Worm (Caenorhabditis elegans) whole organism, L4 larva: ENCODE data around the gene cut-2.

Experiments
- aly-2 ChIP-seq: sonication (generic microtip); optimal IDR thresholded peaks from 2 replicates; lab custom pipeline; 2018; ENCODE audit warnings: missing biosample characterization, missing genetic modification characterization
- jun-1 ChIP-seq: fragments of 150-350 bp; optimal IDR thresholded peaks from 2 replicates; lab custom pipeline; 2014; ENCODE audit warnings: missing biosample characterization, missing genetic modification reagents, missing genetic modification characterization
- lin-38 ChIP-seq: fragments of 200-800 bp; sonication (Bioruptor generic); IDR thresholded peaks from 2 replicates; pipeline ENCODE4 v1.3.6; 2022; ENCODE audit warnings: missing genetic modification reagents, missing genetic modification characterization, missing compliant biosample characterization
- madf-5 ChIP-seq, 2 experiments: fragments of 200-800 bp; sonication (Bioruptor generic); IDR thresholded peaks; 2 replicates each; pipeline ENCODE4 v1.3.6; 2022; ENCODE audit warnings: missing compliant biosample characterization in 2 of 2, missing genetic modification characterization in 2 of 2
- nhr-41 ChIP-seq: fragments of 200-800 bp; sonication (Bioruptor generic); IDR thresholded peaks from 2 replicates; pipeline ENCODE4 v1.3.6; 2022; ENCODE audit warnings: missing genetic modification reagents, missing genetic modification characterization, missing compliant biosample characterization
- nhr-76 ChIP-seq: fragments of 150-350 bp; optimal IDR thresholded peaks from 2 replicates; lab custom pipeline; 2014; ENCODE audit warnings: missing biosample characterization, missing genetic modification characterization

ce11 chrV:13375861-13376260 lies 38.9 kb upstream of the cut-2 start:
- TF ChIP-seq nhr-41 (GFP tag; lab: Robert Waterston, UW) (no peak), aly-2 (tag; lab: Kevin White, UChicago) (no peak), jun-1 (tag; lab: Kevin White, UChicago) (no peak), madf-5 (GFP tag; IDR thresholded peaks at IDR 0.05; lab: Robert Waterston, UW) (no peak), nhr-76 (no peak), lin-38 (no peak)
